Worm (Caenorhabditis elegans) whole organism, mixed stage, embryonic: ENCODE data around the gene fbn-1.

ENCODE experiments used
- M03D4.4 ChIP-seq: sonication (generic microtip); optimal IDR thresholded peaks from 2 replicates; lab custom pipeline; 2017; ENCODE audit warnings: mild to moderate bottlenecking, missing genetic modification characterization, missing compliant biosample characterization
- bed-3 ChIP-seq: fragments of 200-800 bp; sonication (Bioruptor generic); optimal IDR thresholded peaks from 3 replicates; lab custom pipeline; 2018; ENCODE audit warnings: mild to moderate bottlenecking, missing genetic modification characterization, moderate library complexity, missing compliant biosample characterization
- blmp-1 ChIP-seq: fragments of 150-350 bp; optimal IDR thresholded peaks from 2 replicates; lab custom pipeline; 2014; ENCODE audit warnings: missing biosample characterization, missing genetic modification characterization
- ceh-39 ChIP-seq: fragments of 150-350 bp; optimal IDR thresholded peaks from 2 replicates; lab custom pipeline; 2014; ENCODE audit warnings: missing biosample characterization, missing genetic modification characterization
- ceh-43 ChIP-seq: fragments of 200-800 bp; sonication (Bioruptor generic); optimal IDR thresholded peaks from 2 replicates; lab custom pipeline; 2018; ENCODE audit warnings: mild to moderate bottlenecking, missing genetic modification characterization, moderate library complexity, missing compliant biosample characterization
- ceh-83 ChIP-seq: fragments of 200-800 bp; sonication (Bioruptor generic); optimal IDR thresholded peaks from 2 replicates; lab custom pipeline; 2018; ENCODE audit warnings: mild to moderate bottlenecking, missing genetic modification characterization, missing compliant biosample characterization
- ces-1 ChIP-seq: fragments of 150-350 bp; optimal IDR thresholded peaks from 2 replicates; lab custom pipeline; 2014; ENCODE audit warnings: missing biosample characterization, missing genetic modification reagents, missing genetic modification characterization
- cnd-1 ChIP-seq: fragments of 200-800 bp; sonication (Bioruptor generic); optimal IDR thresholded peaks from 2 replicates; lab custom pipeline; 2018; ENCODE audit warnings: mild to moderate bottlenecking, missing genetic modification characterization, missing compliant biosample characterization
- drap-1 ChIP-seq: fragments of 200-800 bp; sonication (Bioruptor generic); optimal IDR thresholded peaks from 3 replicates; lab custom pipeline; 2018; ENCODE audit warnings: mild to moderate bottlenecking, missing genetic modification characterization, missing compliant biosample characterization
- elt-1 ChIP-seq: sonication (generic microtip); optimal IDR thresholded peaks from 2 replicates; lab custom pipeline; 2017; ENCODE audit warnings: missing genetic modification characterization, mild to moderate bottlenecking, missing compliant biosample characterization, antibody characterized with exemption, moderate library complexity, borderline replicate concordance; ENCODE audit not compliant: insufficient read depth
- elt-3 ChIP-seq: fragments of 150-350 bp; optimal IDR thresholded peaks from 2 replicates; lab custom pipeline; 2014; ENCODE audit warnings: missing biosample characterization, missing genetic modification characterization
- flh-1 ChIP-seq: fragments of 200-800 bp; sonication (Bioruptor generic); optimal IDR thresholded peaks from 2 replicates; lab custom pipeline; 2018; ENCODE audit warnings: mild to moderate bottlenecking, missing genetic modification characterization, moderate library complexity, missing compliant biosample characterization
- ham-2 ChIP-seq: fragments of 200-800 bp; sonication (Bioruptor generic); optimal IDR thresholded peaks from 2 replicates; lab custom pipeline; 2018; ENCODE audit warnings: mild to moderate bottlenecking, missing genetic modification characterization, missing compliant biosample characterization
- hlh-1 ChIP-seq: fragments of 150-350 bp; optimal IDR thresholded peaks from 2 replicates; lab custom pipeline; 2014; ENCODE audit warnings: missing biosample characterization, missing genetic modification reagents, missing genetic modification characterization
- lin-32 ChIP-seq: fragments of 200-800 bp; sonication (Bioruptor generic); optimal IDR thresholded peaks from 2 replicates; lab custom pipeline; 2018; ENCODE audit warnings: mild to moderate bottlenecking, missing genetic modification characterization, missing compliant biosample characterization
- lsy-2 ChIP-seq: fragments of 150-350 bp; optimal IDR thresholded peaks from 2 replicates; lab custom pipeline; 2014; ENCODE audit warnings: missing biosample characterization, missing genetic modification characterization
- mab-5 ChIP-seq: fragments of 150-350 bp; optimal IDR thresholded peaks from 2 replicates; lab custom pipeline; 2014; ENCODE audit warnings: missing biosample characterization, missing genetic modification characterization
- mep-1 ChIP-seq: fragments of 150-350 bp; optimal IDR thresholded peaks from 2 replicates; lab custom pipeline; 2017; ENCODE audit warnings: missing biosample characterization, missing genetic modification reagents, missing genetic modification characterization, inconsistent platforms
- mls-2 ChIP-seq: sonication (generic microtip); optimal IDR thresholded peaks from 2 replicates; lab custom pipeline; 2016; ENCODE audit warnings: mild to moderate bottlenecking, missing genetic modification characterization, moderate library complexity, missing compliant biosample characterization
- nhr-12 ChIP-seq: fragments of 150-350 bp; optimal IDR thresholded peaks from 2 replicates; lab custom pipeline; 2014; ENCODE audit warnings: missing biosample characterization, missing genetic modification characterization
- nhr-2 ChIP-seq: fragments of 150-350 bp; optimal IDR thresholded peaks from 2 replicates; lab custom pipeline; 2014; ENCODE audit warnings: missing biosample characterization, missing genetic modification characterization
- nhr-237 ChIP-seq: fragments of 150-350 bp; optimal IDR thresholded peaks from 2 replicates; lab custom pipeline; 2014; ENCODE audit warnings: missing biosample characterization, missing genetic modification characterization
- nhr-76 ChIP-seq: sonication (generic microtip); optimal IDR thresholded peaks from 2 replicates; lab custom pipeline; 2017; ENCODE audit warnings: missing biosample characterization, missing genetic modification characterization
- pha-4 ChIP-seq: fragments of 150-350 bp; optimal IDR thresholded peaks from 2 replicates; lab custom pipeline; 2018; ENCODE audit warnings: missing biosample characterization, missing genetic modification reagents, missing genetic modification characterization
- sem-2 ChIP-seq: fragments of 200-800 bp; sonication (Bioruptor generic); optimal IDR thresholded peaks from 2 replicates; lab custom pipeline; 2018; ENCODE audit warnings: mild to moderate bottlenecking, missing genetic modification characterization, missing compliant biosample characterization
- snpc-4 ChIP-seq: fragments of 150-350 bp; optimal IDR thresholded peaks from 2 replicates; lab custom pipeline; 2014; ENCODE audit warnings: missing biosample characterization, missing genetic modification characterization
- sptf-1 ChIP-seq: sonication (generic microtip); optimal IDR thresholded peaks from 2 replicates; lab custom pipeline; 2017; ENCODE audit warnings: mild to moderate bottlenecking, missing genetic modification characterization, moderate library complexity, missing compliant biosample characterization
- tbx-8 ChIP-seq: fragments of 200-800 bp; sonication (Bioruptor generic); optimal IDR thresholded peaks from 2 replicates; lab custom pipeline; 2018; ENCODE audit warnings: mild to moderate bottlenecking, missing genetic modification characterization, moderate library complexity, missing compliant biosample characterization
- unc-120 ChIP-seq: sonication (generic microtip); optimal IDR thresholded peaks from 2 replicates; lab custom pipeline; 2017; ENCODE audit warnings: missing genetic modification characterization, missing compliant biosample characterization; ENCODE audit not compliant: poor library complexity, severe bottlenecking
- unc-39 ChIP-seq: fragments of 150-350 bp; optimal IDR thresholded peaks from 2 replicates; lab custom pipeline; 2014; ENCODE audit warnings: missing biosample characterization, missing genetic modification characterization
- unc-62 ChIP-seq: fragments of 150-350 bp; optimal IDR thresholded peaks from 2 replicates; lab custom pipeline; 2014; ENCODE audit warnings: missing biosample characterization, missing genetic modification reagents, missing genetic modification characterization
- ztf-11 ChIP-seq: fragments of 150-350 bp; optimal IDR thresholded peaks from 2 replicates; lab custom pipeline; 2014; ENCODE audit warnings: missing biosample characterization, missing genetic modification characterization

Gene fbn-1

DNA sequence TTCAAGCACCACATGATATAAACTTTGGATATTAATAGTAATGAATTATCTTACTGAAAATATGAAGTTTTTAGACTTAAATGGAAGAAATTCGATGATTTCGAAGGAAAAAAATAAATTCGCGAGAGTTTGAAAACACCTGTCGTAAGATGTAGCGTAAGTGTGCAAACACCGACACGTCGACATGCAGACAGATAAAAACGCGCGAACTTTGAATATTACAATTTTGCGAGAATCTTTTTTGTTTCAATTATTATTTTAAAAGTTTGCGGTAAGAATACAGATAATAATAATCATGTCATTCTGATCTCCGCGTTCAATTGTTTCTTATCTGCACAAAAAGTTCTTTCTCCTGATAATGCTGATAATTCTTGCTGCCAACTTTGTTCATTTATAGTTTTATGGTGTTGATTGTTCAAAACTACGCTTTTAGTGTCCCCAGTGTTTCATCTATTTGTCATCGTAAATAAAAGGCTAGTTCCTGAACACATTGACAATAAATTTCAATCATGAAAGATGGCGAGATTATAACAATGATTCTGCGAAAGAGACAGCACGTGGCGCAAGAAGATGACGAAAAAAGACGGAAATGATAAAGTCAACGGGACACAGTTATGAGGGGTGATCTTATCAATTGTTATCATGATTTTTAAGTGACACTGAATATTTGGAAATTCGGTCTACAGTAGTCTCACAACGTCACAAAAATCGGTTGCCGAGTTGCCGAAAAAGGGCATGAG, 18.9 kb downstream of the fbn-1 start:
- TF ChIP-seq elt-3 (peak; percentile 51), elt-1 (peak; percentile 13), unc-62 (GFP tag; lab: Kevin White, UChicago) (peak; percentile 51), sptf-1 (no peak)

DNA sequence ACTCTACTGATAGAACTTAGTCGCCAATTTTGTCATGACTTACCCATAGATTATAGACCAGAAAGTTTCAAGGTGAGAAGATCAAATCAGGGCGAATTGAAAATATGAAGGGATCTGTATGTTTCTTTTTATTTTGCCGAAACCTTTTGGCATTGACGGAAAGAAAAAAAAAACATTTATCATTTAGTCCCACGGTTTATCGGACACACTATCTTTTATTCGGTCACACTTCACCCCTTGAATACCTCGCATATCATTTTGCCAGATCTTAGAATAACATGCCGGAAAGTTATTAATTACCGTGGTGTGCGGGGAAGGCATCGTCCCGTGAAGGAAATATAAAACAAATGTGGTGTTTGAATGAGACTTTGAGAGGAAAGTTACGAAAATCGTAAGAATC, 19.9 kb downstream of the fbn-1 start:
- TF ChIP-seq drap-1 (GFP tag; lab: Kevin White, UChicago) (no peak), ceh-43 (GFP tag; lab: Kevin White, UChicago) (no peak), flh-1 (GFP tag; lab: Kevin White, UChicago) (no peak), cnd-1 (tag; lab: Kevin White, UChicago) (no peak), lin-32 (GFP tag; lab: Kevin White, UChicago) (no peak), elt-1 (peak; percentile 67), unc-120 (tag; lab: Kevin White, UChicago) (no peak)

DNA sequence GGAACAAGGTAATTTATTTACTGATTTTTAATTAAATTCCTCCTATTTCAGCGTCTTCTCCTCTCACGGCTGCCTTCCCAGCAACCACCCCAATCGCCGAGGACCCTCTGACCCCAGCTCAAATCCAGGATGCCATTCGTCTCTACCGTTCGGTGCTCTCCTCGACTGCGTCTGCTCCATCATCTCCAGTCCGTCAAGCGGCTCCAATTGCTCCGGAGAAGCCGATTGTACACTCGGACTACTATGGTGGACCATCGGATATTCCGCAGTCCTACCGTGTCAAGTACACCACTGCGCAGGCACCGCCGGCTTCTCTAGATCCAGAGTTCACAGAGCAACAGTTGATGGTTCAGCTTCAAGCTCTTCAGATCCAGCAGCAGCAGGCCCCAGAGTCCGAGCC, 23.7 kb downstream of the fbn-1 start:
- TF ChIP-seq ham-2 (GFP tag; lab: Kevin White, UChicago) (no peak), unc-120 (tag; lab: Kevin White, UChicago) (no peak)

ce11 chrIII:7655498-7655897, 30.3 kb downstream of the fbn-1 start:
- TF ChIP-seq lin-32 (GFP tag; lab: Kevin White, UChicago) (no peak), nhr-237 (tag; lab: Kevin White, UChicago) (no peak), elt-1 (no peak), nhr-76 (no peak), sem-2 (GFP tag; lab: Kevin White, UChicago) (no peak), blmp-1 (tag; lab: Kevin White, UChicago) (no peak), unc-120 (tag; lab: Kevin White, UChicago) (no peak), M03D4.4 (no peak), cnd-1 (tag; lab: Kevin White, UChicago) (no peak), flh-1 (GFP tag; lab: Kevin White, UChicago) (no peak), snpc-4 (tag; lab: Kevin White, UChicago) (no peak), mls-2 (no peak), nhr-2 (tag; lab: Kevin White, UChicago) (no peak), elt-3 (no peak), drap-1 (GFP tag; lab: Kevin White, UChicago) (no peak), mep-1 (tag; lab: Kevin White, UChicago) (no peak), ceh-43 (GFP tag; lab: Kevin White, UChicago) (no peak), unc-62 (GFP tag; lab: Kevin White, UChicago) (no peak)

ce11 chrIII:7655932-7656331, 30.7 kb downstream of the fbn-1 start, which contains the start of gene baz-2:
Gene baz-2, minus strand, starts transcription at chrIII:7656032.
- TF ChIP-seq ham-2 (GFP tag; lab: Kevin White, UChicago) (no peak), ces-1 (GFP tag; lab: Kevin White, UChicago) (peak; percentile 40)
- TF ChIP-seq, all 35 proteins: peak for 1

ce11 chrIII:7656474-7656873, 31.3 kb downstream of the fbn-1 start, which contains the start of gene ZK783.7:
Gene ZK783.7, plus strand, starts transcription at chrIII:7656719.
- no peak for TF ChIP-seq mab-5 (tag; lab: Kevin White, UChicago)
- no peak for TF ChIP-seq bed-3
- TF ChIP-seq cnd-1 (tag; lab: Kevin White, UChicago): peak; percentile 10
- TF ChIP-seq mls-2: no peak
- no peak for TF ChIP-seq ceh-39 (tag; lab: Kevin White, UChicago)
- TF ChIP-seq blmp-1 (tag; lab: Kevin White, UChicago): no peak
- TF ChIP-seq unc-62 (GFP tag; lab: Kevin White, UChicago): peak; percentile 34
- no peak for TF ChIP-seq sem-2 (GFP tag; lab: Kevin White, UChicago)
- no peak for TF ChIP-seq nhr-2 (tag; lab: Kevin White, UChicago)
- no peak for TF ChIP-seq ceh-83
- no peak for TF ChIP-seq ztf-11
- no peak for TF ChIP-seq pha-4
- no peak for TF ChIP-seq ces-1 (GFP tag; lab: Kevin White, UChicago)
- no peak for TF ChIP-seq flh-1 (GFP tag; lab: Kevin White, UChicago)
- TF ChIP-seq lsy-2: no peak
- no peak for TF ChIP-seq ham-2 (GFP tag; lab: Kevin White, UChicago)
- peak; percentile 23 for TF ChIP-seq hlh-1 (tag; lab: Kevin White, UChicago)
- TF ChIP-seq mep-1 (tag; lab: Kevin White, UChicago): no peak
- no peak for TF ChIP-seq tbx-8 (GFP tag; lab: Kevin White, UChicago)
- no peak for TF ChIP-seq unc-39 (tag; lab: Kevin White, UChicago)
- TF ChIP-seq nhr-12 (tag; lab: Kevin White, UChicago): no peak
- TF ChIP-seq, all 35 proteins: peak for 3
